Worm (Caenorhabditis elegans): Measurements from ENCODE around the gene F22H10.6.

The F22H10.6 gene

ce11 chrX:16721930-16722329 lies 30.8 kb upstream of the F22H10.6 start:
- TF ChIP-seq elt-3 (tag; optimal IDR thresholded peaks at IDR 0.05), result no peak
- no peak for TF ChIP-seq tbx-8 (GFP tag; optimal IDR thresholded peaks at IDR 0.05)
- TF ChIP-seq mep-1 (tag; optimal IDR thresholded peaks at IDR 0.05), result no peak
- TF ChIP-seq cnd-1 (tag; optimal IDR thresholded peaks at IDR 0.05), result no peak
- TF ChIP-seq unc-62 (GFP tag; optimal IDR thresholded peaks at IDR 0.05), result no peak
- TF ChIP-seq drap-1 (GFP tag; optimal IDR thresholded peaks at IDR 0.05), result no peak
- no peak for TF ChIP-seq ham-2 (GFP tag; optimal IDR thresholded peaks at IDR 0.05)
- no peak for TF ChIP-seq mab-5 (tag; optimal IDR thresholded peaks at IDR 0.05)
- TF ChIP-seq sem-2 (GFP tag; optimal IDR thresholded peaks at IDR 0.05), result no peak
- no peak for TF ChIP-seq ztf-11 (tag; optimal IDR thresholded peaks at IDR 0.05)
- TF ChIP-seq nhr-76 (tag; optimal IDR thresholded peaks at IDR 0.05), result no peak
- no peak for TF ChIP-seq lin-13 (tag; optimal IDR thresholded peaks at IDR 0.05)
- TF ChIP-seq unc-39 (tag; optimal IDR thresholded peaks at IDR 0.05), result no peak
- no peak for TF ChIP-seq nhr-28 (tag; optimal IDR thresholded peaks at IDR 0.05)
- TF ChIP-seq pha-4 (tag; optimal IDR thresholded peaks at IDR 0.05), result no peak

- TF ChIP-seq sptf-1 (tag; optimal IDR thresholded peaks at IDR 0.05) (no peak), elt-3 (tag; optimal IDR thresholded peaks at IDR 0.05) (no peak)
Measured at ce11 chrX:16715938-16716337, 24.8 kb upstream of the F22H10.6 start.

ce11 chrX:16711381-16711780 lies 20.2 kb upstream of the F22H10.6 start, which contains the start of gene lgc-53:
TSS of gene lgc-53 (plus strand) at chrX:16711681.
- TF ChIP-seq mls-2 (tag; optimal IDR thresholded peaks at IDR 0.05), result no peak
- no peak for TF ChIP-seq flh-1 (GFP tag; optimal IDR thresholded peaks at IDR 0.05)
- no peak for TF ChIP-seq sptf-1 (tag; optimal IDR thresholded peaks at IDR 0.05)
- no peak for TF ChIP-seq bed-3 (GFP tag; optimal IDR thresholded peaks at IDR 0.05)
- TF ChIP-seq elt-3 (tag; optimal IDR thresholded peaks at IDR 0.05), result no peak
- no peak for TF ChIP-seq snpc-4 (tag; optimal IDR thresholded peaks at IDR 0.05)
- no peak for TF ChIP-seq ceh-83 (GFP tag; optimal IDR thresholded peaks at IDR 0.05)
- no peak for TF ChIP-seq lsy-2 (tag; optimal IDR thresholded peaks at IDR 0.05)
- no peak for TF ChIP-seq nhr-12 (tag; optimal IDR thresholded peaks at IDR 0.05)
- TF ChIP-seq blmp-1 (tag; optimal IDR thresholded peaks at IDR 0.05), result no peak
- no peak for TF ChIP-seq mep-1 (tag; optimal IDR thresholded peaks at IDR 0.05)
- TF ChIP-seq ceh-39 (tag; optimal IDR thresholded peaks at IDR 0.05), result no peak
- no peak for TF ChIP-seq ces-1 (GFP tag; optimal IDR thresholded peaks at IDR 0.05)

- TF ChIP-seq nhr-28 (tag; optimal IDR thresholded peaks at IDR 0.05), result no peak
- no peak for TF ChIP-seq drap-1 (GFP tag; optimal IDR thresholded peaks at IDR 0.05)
- no peak for TF ChIP-seq mep-1 (tag; optimal IDR thresholded peaks at IDR 0.05)
- TF ChIP-seq unc-62 (GFP tag; optimal IDR thresholded peaks at IDR 0.05), result no peak
Measured at ce11 chrX:16705607-16706006, 14.5 kb upstream of the F22H10.6 start.

ce11 chrX:16704086-16704485 lies 12.9 kb upstream of the F22H10.6 start:
- TF ChIP-seq pha-4 (tag; optimal IDR thresholded peaks at IDR 0.05), result peak; percentile 63
- TF ChIP-seq unc-120 (tag; optimal IDR thresholded peaks at IDR 0.05; ENCODE audit: poor library complexity, severe bottlenecking), result no peak
- TF ChIP-seq ces-1 (GFP tag; optimal IDR thresholded peaks at IDR 0.05), result peak; percentile 45
- TF ChIP-seq unc-62 (GFP tag; optimal IDR thresholded peaks at IDR 0.05), result peak; percentile 26

ce11 chrX:16702232-16702631 lies 11.1 kb upstream of the F22H10.6 start, which contains the start of gene F22H10.1:
TSS of gene F22H10.1 (plus strand) at chrX:16702442.
- TF ChIP-seq bed-3 (GFP tag; optimal IDR thresholded peaks at IDR 0.05) (no peak), unc-120 (tag; optimal IDR thresholded peaks at IDR 0.05; ENCODE audit: poor library complexity, severe bottlenecking) (no peak), nhr-76 (tag; optimal IDR thresholded peaks at IDR 0.05) (no peak), lin-13 (tag; optimal IDR thresholded peaks at IDR 0.05) (no peak), tbx-8 (GFP tag; optimal IDR thresholded peaks at IDR 0.05) (no peak), nhr-2 (tag; optimal IDR thresholded peaks at IDR 0.05) (no peak), unc-62 (GFP tag; optimal IDR thresholded peaks at IDR 0.05) (no peak), sem-2 (GFP tag; optimal IDR thresholded peaks at IDR 0.05) (no peak), ceh-43 (GFP tag; optimal IDR thresholded peaks at IDR 0.05) (no peak), blmp-1 (tag; optimal IDR thresholded peaks at IDR 0.05) (no peak)

ce11 chrX:16698074-16698473 lies 6.9 kb upstream of the F22H10.6 start:
- TF ChIP-seq sem-2 (GFP tag; optimal IDR thresholded peaks at IDR 0.05) (no peak), unc-62 (GFP tag; optimal IDR thresholded peaks at IDR 0.05) (no peak), hlh-1 (tag; optimal IDR thresholded peaks at IDR 0.05) (no peak), lin-32 (GFP tag; optimal IDR thresholded peaks at IDR 0.05) (no peak), ceh-39 (tag; optimal IDR thresholded peaks at IDR 0.05) (no peak), flh-1 (GFP tag; optimal IDR thresholded peaks at IDR 0.05) (no peak), nhr-76 (tag; optimal IDR thresholded peaks at IDR 0.05) (no peak), snpc-4 (tag; optimal IDR thresholded peaks at IDR 0.05) (no peak), M03D4.4 (tag; optimal IDR thresholded peaks at IDR 0.05) (no peak), nhr-2 (tag; optimal IDR thresholded peaks at IDR 0.05) (no peak), ceh-43 (GFP tag; optimal IDR thresholded peaks at IDR 0.05) (no peak), ztf-11 (tag; optimal IDR thresholded peaks at IDR 0.05) (no peak), elt-1 (tag; optimal IDR thresholded peaks at IDR 0.05; ENCODE audit: borderline replicate concordance, insufficient read depth) (no peak), nhr-12 (tag; optimal IDR thresholded peaks at IDR 0.05) (no peak), blmp-1 (tag; optimal IDR thresholded peaks at IDR 0.05) (no peak), elt-3 (tag; optimal IDR thresholded peaks at IDR 0.05) (no peak), ceh-83 (GFP tag; optimal IDR thresholded peaks at IDR 0.05) (no peak), nhr-28 (tag; optimal IDR thresholded peaks at IDR 0.05) (no peak)
